Fruit fly (Drosophila melanogaster): ENCODE measurements around the gene SrpRbeta.

- no peak for TF ChIP-seq net (GFP tag; optimal IDR thresholded peaks at IDR 0.05)
- TF ChIP-seq spab (GFP tag; optimal IDR thresholded peaks at IDR 0.05), result no peak
- TF ChIP-seq CG3919 (GFP tag; optimal IDR thresholded peaks at IDR 0.05), result no peak
- no peak for TF ChIP-seq CG10631 (GFP tag; optimal IDR thresholded peaks at IDR 0.05)
These were observed 35.7 kb upstream of the SrpRbeta start, which contains the start of gene CG6576 for dm6 chr3L:8755689-8756088.

Measured in whole organism, prepupa.